Worm (Caenorhabditis elegans) whole organism, L3 larva: ENCODE measurements around the gene arrd-15.

Experiments
- nhr-11 ChIP-seq: fragments of 150-350 bp; optimal IDR thresholded peaks from 2 replicates; lab custom pipeline; 2014; ENCODE audit warnings: missing biosample characterization, missing genetic modification characterization
- nhr-12 ChIP-seq: fragments of 150-350 bp; optimal IDR thresholded peaks from 2 replicates; lab custom pipeline; 2014; ENCODE audit warnings: missing biosample characterization, missing genetic modification characterization

- TF ChIP-seq nhr-11 (tag; lab: Kevin White, UChicago): no peak
- no peak for TF ChIP-seq nhr-12 (tag; lab: Kevin White, UChicago)
Observed at ce11 chrIII:8911598-8912194, 18.1 kb upstream of the arrd-15 start, which contains the start of gene tpk-1.
